Fruit fly (Drosophila melanogaster) whole organism, embryonic: ENCODE results near the gene Acn.

Experiments used
- ATbp ChIP-seq: fragments of 200-800 bp; sonication (Bioruptor generic); optimal IDR thresholded peaks from 2 replicates; lab custom pipeline; 2017; ENCODE audit warnings: missing biosample characterization, mild to moderate bottlenecking, missing genetic modification characterization, missing genetic modification reagents
- BtbVII ChIP-seq: fragments of 200-800 bp; sonication (Bioruptor generic); optimal IDR thresholded peaks from 3 replicates; lab custom pipeline; 2017; ENCODE audit warnings: missing biosample characterization, mild to moderate bottlenecking, missing genetic modification characterization
- CG10147 ChIP-seq: fragments of 200-800 bp; sonication (Bioruptor generic); optimal IDR thresholded peaks from 2 replicates; lab custom pipeline; 2019; ENCODE audit warnings: missing biosample characterization, mild to moderate bottlenecking, missing genetic modification characterization, moderate library complexity
- CG10979 ChIP-seq: fragments of 200-800 bp; sonication (Bioruptor generic); optimal IDR thresholded peaks from 2 replicates; lab custom pipeline; 2018; ENCODE audit warnings: missing biosample characterization, mild to moderate bottlenecking, missing genetic modification characterization, moderate library complexity
- CG11247 ChIP-seq: fragments of 200-800 bp; sonication (Bioruptor generic); IDR thresholded peaks from 2 replicates; pipeline ENCODE4 v1.3.6; 2022; ENCODE audit warnings: missing biosample characterization, missing genetic modification characterization
- CG11504 ChIP-seq: fragments of 200-800 bp; sonication (Bioruptor generic); optimal IDR thresholded peaks from 3 replicates; lab custom pipeline; 2019; ENCODE audit warnings: missing biosample characterization, mild to moderate bottlenecking, missing genetic modification characterization, moderate library complexity
- CG13424 ChIP-seq: fragments of 200-800 bp; sonication (Bioruptor generic); optimal IDR thresholded peaks from 2 replicates; lab custom pipeline; 2019; ENCODE audit warnings: missing biosample characterization, mild to moderate bottlenecking, missing genetic modification characterization, moderate library complexity
- CG14710 ChIP-seq: fragments of 200-800 bp; sonication (Bioruptor generic); optimal IDR thresholded peaks from 3 replicates; lab custom pipeline; 2019; ENCODE audit warnings: missing biosample characterization, mild to moderate bottlenecking, missing genetic modification characterization, moderate library complexity
- CG15011 ChIP-seq: fragments of 200-800 bp; sonication (Bioruptor generic); optimal IDR thresholded peaks from 3 replicates; lab custom pipeline; 2018; ENCODE audit warnings: missing biosample characterization, mild to moderate bottlenecking, missing genetic modification characterization
- CG15269 ChIP-seq: fragments of 200-800 bp; sonication (Bioruptor generic); optimal IDR thresholded peaks from 2 replicates; lab custom pipeline; 2018; ENCODE audit warnings: missing biosample characterization, mild to moderate bottlenecking, missing genetic modification characterization, moderate library complexity
- CG15479 ChIP-seq: fragments of 200-800 bp; sonication (Bioruptor generic); optimal IDR thresholded peaks from 3 replicates; lab custom pipeline; 2019; ENCODE audit warnings: missing biosample characterization, mild to moderate bottlenecking, missing genetic modification characterization, moderate library complexity
- CG17829 ChIP-seq: fragments of 200-800 bp; optimal IDR thresholded peaks from 2 replicates; lab custom pipeline; 2019; ENCODE audit warnings: missing biosample characterization, mild to moderate bottlenecking, missing genetic modification characterization, moderate library complexity
- CG18262 ChIP-seq: fragments of 200-800 bp; optimal IDR thresholded peaks from 3 replicates; lab custom pipeline; 2019; ENCODE audit warnings: missing biosample characterization, mild to moderate bottlenecking, missing genetic modification characterization, moderate library complexity
- CG18476 ChIP-seq: fragments of 200-800 bp; sonication (Bioruptor generic); optimal IDR thresholded peaks from 2 replicates; lab custom pipeline; 2016; ENCODE audit warnings: missing biosample characterization, mild to moderate bottlenecking, missing genetic modification characterization
- CG2120 ChIP-seq: fragments of 200-800 bp; sonication (Bioruptor generic); optimal IDR thresholded peaks from 3 replicates; lab custom pipeline; 2016; ENCODE audit warnings: missing biosample characterization, missing genetic modification characterization
- CG2678 ChIP-seq: fragments of 200-800 bp; sonication (Bioruptor generic); optimal IDR thresholded peaks from 3 replicates; lab custom pipeline; 2019; ENCODE audit warnings: missing biosample characterization, mild to moderate bottlenecking, missing genetic modification characterization, moderate library complexity
- CG6175 ChIP-seq: fragments of 200-800 bp; sonication (Bioruptor generic); IDR thresholded peaks from 3 replicates; pipeline ENCODE4 v1.3.6; 2022; ENCODE audit warnings: missing biosample characterization, missing genetic modification characterization
- CG7556 ChIP-seq: fragments of 200-800 bp; sonication (Bioruptor generic); optimal IDR thresholded peaks from 2 replicates; lab custom pipeline; 2017; ENCODE audit warnings: missing biosample characterization, mild to moderate bottlenecking, missing genetic modification characterization
- CG7928 ChIP-seq: fragments of 200-800 bp; sonication (Bioruptor generic); optimal IDR thresholded peaks from 2 replicates; lab custom pipeline; 2017; ENCODE audit warnings: missing biosample characterization, mild to moderate bottlenecking, missing genetic modification characterization
- CG8290 ChIP-seq, 3 experiments: fragments of 200-800 bp; sonication (Bioruptor generic); optimal IDR thresholded peaks; 2 replicates each; lab custom pipeline; 2016 to 2019; ENCODE audit warnings: missing biosample characterization in 3 of 3, missing genetic modification characterization in 3 of 3, mild to moderate bottlenecking in 2 of 3, moderate library complexity in 1 of 3
- CG8388 ChIP-seq: fragments of 200-800 bp; sonication (Bioruptor generic); optimal IDR thresholded peaks from 2 replicates; lab custom pipeline; 2019; ENCODE audit warnings: missing biosample characterization, mild to moderate bottlenecking, missing genetic modification characterization, moderate library complexity
- CG8924 ChIP-seq: fragments of 200-800 bp; optimal IDR thresholded peaks from 3 replicates; lab custom pipeline; 2019; ENCODE audit warnings: missing biosample characterization, mild to moderate bottlenecking, missing genetic modification characterization, moderate library complexity
- CG9215 ChIP-seq: fragments of 200-800 bp; sonication (Bioruptor generic); IDR thresholded peaks from 2 replicates; pipeline ENCODE4 v1.3.6; 2022; ENCODE audit warnings: missing biosample characterization, missing genetic modification characterization
- CG9437 ChIP-seq: fragments of 200-800 bp; sonication (Bioruptor generic); optimal IDR thresholded peaks from 2 replicates; lab custom pipeline; 2018; ENCODE audit warnings: missing biosample characterization, mild to moderate bottlenecking, missing genetic modification characterization
- CG9727 ChIP-seq: fragments of 200-800 bp; sonication (Bioruptor generic); optimal IDR thresholded peaks from 3 replicates; lab custom pipeline; 2017; ENCODE audit warnings: missing biosample characterization, mild to moderate bottlenecking, missing genetic modification characterization
- Chrac-16 ChIP-seq: fragments of 200-800 bp; sonication (Bioruptor generic); optimal IDR thresholded peaks from 3 replicates; lab custom pipeline; 2016; ENCODE audit warnings: missing biosample characterization, missing genetic modification characterization
- Fer1 ChIP-seq: fragments of 200-800 bp; sonication (Bioruptor generic); optimal IDR thresholded peaks from 2 replicates; lab custom pipeline; 2017; ENCODE audit warnings: missing biosample characterization, mild to moderate bottlenecking, missing genetic modification characterization
- Fer3 ChIP-seq: fragments of 200-800 bp; sonication (Bioruptor generic); optimal IDR thresholded peaks from 2 replicates; lab custom pipeline; 2018; ENCODE audit warnings: missing biosample characterization, mild to moderate bottlenecking, missing genetic modification characterization, moderate library complexity
- HLH54F ChIP-seq: fragments of 200-800 bp; sonication (Bioruptor generic); optimal IDR thresholded peaks from 3 replicates; lab custom pipeline; 2016; ENCODE audit warnings: missing biosample characterization, missing genetic modification characterization
- Hand ChIP-seq: fragments of 200-800 bp; sonication (Bioruptor generic); optimal IDR thresholded peaks from 2 replicates; lab custom pipeline; 2017; ENCODE audit warnings: mild to moderate bottlenecking, missing biosample characterization, missing genetic modification reagents, missing genetic modification characterization
- Hsf ChIP-seq: fragments of 200-800 bp; sonication (Bioruptor generic); optimal IDR thresholded peaks from 3 replicates; lab custom pipeline; 2016; ENCODE audit warnings: missing biosample characterization, missing genetic modification characterization
- Meics ChIP-seq: fragments of 200-800 bp; sonication (Bioruptor generic); optimal IDR thresholded peaks from 2 replicates; lab custom pipeline; 2017; ENCODE audit warnings: missing biosample characterization, mild to moderate bottlenecking, missing genetic modification characterization
- NfI ChIP-seq: fragments of 200-800 bp; sonication (Bioruptor generic); optimal IDR thresholded peaks from 3 replicates; lab custom pipeline; 2018; ENCODE audit warnings: missing biosample characterization, mild to moderate bottlenecking, missing genetic modification characterization, moderate library complexity
- TFAM ChIP-seq: fragments of 200-800 bp; sonication (Bioruptor generic); optimal IDR thresholded peaks from 2 replicates; lab custom pipeline; 2017; ENCODE audit warnings: missing biosample characterization, missing genetic modification characterization, inconsistent platforms
- Xbp1 ChIP-seq: fragments of 200-800 bp; sonication (Bioruptor generic); optimal IDR thresholded peaks from 3 replicates; lab custom pipeline; 2016; ENCODE audit warnings: missing biosample characterization, mild to moderate bottlenecking, missing genetic modification characterization
- YL-1 ChIP-seq: fragments of 200-800 bp; sonication (Bioruptor generic); optimal IDR thresholded peaks from 3 replicates; lab custom pipeline; 2017; ENCODE audit warnings: missing biosample characterization, mild to moderate bottlenecking, missing genetic modification characterization
- bcd ChIP-seq: fragments of 200-800 bp; sonication (Bioruptor generic); optimal IDR thresholded peaks from 2 replicates; lab custom pipeline; 2017; ENCODE audit warnings: missing biosample characterization, mild to moderate bottlenecking, missing genetic modification characterization
- ewg ChIP-seq: fragments of 200-800 bp; sonication (Bioruptor generic); optimal IDR thresholded peaks from 3 replicates; lab custom pipeline; 2017; ENCODE audit warnings: mild to moderate bottlenecking, missing biosample characterization, missing genetic modification reagents, missing genetic modification characterization
- fd96Cb ChIP-seq: fragments of 200-800 bp; sonication (Bioruptor generic); optimal IDR thresholded peaks from 2 replicates; lab custom pipeline; 2018; ENCODE audit warnings: missing biosample characterization, mild to moderate bottlenecking, missing genetic modification characterization, moderate library complexity
- gce ChIP-seq: fragments of 200-800 bp; sonication (Bioruptor generic); IDR thresholded peaks from 3 replicates; pipeline ENCODE4 v1.3.6; 2022; ENCODE audit warnings: missing biosample characterization, missing genetic modification characterization
- hbn ChIP-seq: fragments of 200-800 bp; sonication (Bioruptor generic); IDR thresholded peaks from 2 replicates; pipeline ENCODE4 v1.3.6; 2022; ENCODE audit warnings: missing biosample characterization, missing genetic modification characterization; ENCODE audit not compliant: partially characterized antibody
- mam ChIP-seq: fragments of 200-800 bp; sonication (Bioruptor generic); optimal IDR thresholded peaks from 3 replicates; lab custom pipeline; 2016; ENCODE audit warnings: missing biosample characterization, missing genetic modification characterization
- odd ChIP-seq: fragments of 200-800 bp; sonication (Bioruptor generic); optimal IDR thresholded peaks from 2 replicates; lab custom pipeline; 2017; ENCODE audit warnings: missing biosample characterization, mild to moderate bottlenecking, missing genetic modification characterization
- onecut ChIP-seq: fragments of 200-800 bp; sonication (Bioruptor generic); IDR thresholded peaks from 2 replicates; pipeline ENCODE4 v1.3.6; 2022; ENCODE audit warnings: missing biosample characterization, missing genetic modification characterization
- org-1 ChIP-seq: fragments of 200-800 bp; sonication (Bioruptor generic); optimal IDR thresholded peaks from 2 replicates; lab custom pipeline; 2017; ENCODE audit warnings: missing biosample characterization, missing genetic modification characterization
- salm ChIP-seq: fragments of 200-800 bp; sonication (Bioruptor generic); optimal IDR thresholded peaks from 2 replicates; lab custom pipeline; 2018; ENCODE audit warnings: missing biosample characterization, mild to moderate bottlenecking, missing genetic modification characterization
- slbo ChIP-seq: fragments of 200-800 bp; sonication (Bioruptor generic); IDR thresholded peaks from 2 replicates; pipeline ENCODE4 v1.3.6; 2022; ENCODE audit warnings: missing biosample characterization, missing genetic modification characterization
- slou ChIP-seq: fragments of 200-800 bp; sonication (Bioruptor generic); optimal IDR thresholded peaks from 3 replicates; lab custom pipeline; 2016; ENCODE audit warnings: missing biosample characterization, missing genetic modification characterization
- sug ChIP-seq: fragments of 200-800 bp; optimal IDR thresholded peaks from 2 replicates; lab custom pipeline; 2019; ENCODE audit warnings: missing biosample characterization, mild to moderate bottlenecking, missing genetic modification characterization, moderate library complexity
- tx ChIP-seq: fragments of 200-800 bp; sonication (Bioruptor generic); optimal IDR thresholded peaks from 2 replicates; lab custom pipeline; 2016; ENCODE audit warnings: missing biosample characterization, missing genetic modification characterization

Acn gene

dm6 chr2L:19019160-19019592 is 26.0 kb upstream of the Acn start:
- TF ChIP-seq CG15479 (GFP tag; lab: Kevin White, UChicago) (no peak), slbo (GFP tag; lab: Robert Waterston, UW) (peak; percentile 31; the same call in 1 of the 2 replicates), Fer3 (tag; lab: Kevin White, UChicago) (no peak), sug (tag; lab: Kevin White, UChicago) (peak; percentile 29), CG14710 (tag; lab: Kevin White, UChicago) (peak; percentile 35), onecut (no peak), CG8388 (GFP tag; lab: Kevin White, UChicago) (no peak), ewg (GFP tag; lab: Kevin White, UChicago) (no peak), Xbp1 (peak; percentile 9), CG2678 (tag; lab: Kevin White, UChicago) (peak; percentile 71), CG9727 (peak; percentile 50), CG11504 (tag; lab: Kevin White, UChicago) (peak; percentile 65), bcd (GFP tag; lab: Kevin White, UChicago) (peak; percentile 15), mam (GFP tag; lab: Kevin White, UChicago) (peak; percentile 44), CG7556 (GFP tag; lab: Kevin White, UChicago) (peak; percentile 81), CG17829 (tag; lab: Kevin White, UChicago) (peak; percentile 4), CG9215 (peak; percentile 33; the same call in 1 of the 2 replicates), CG6175 (GFP tag; lab: Robert Waterston, UW) (no peak), CG2120 (GFP tag; lab: Kevin White, UChicago) (peak; percentile 66), CG18476 (GFP tag; lab: Kevin White, UChicago) (peak; percentile 6), CG15269 (tag; lab: Kevin White, UChicago) (peak; percentile 44), Meics (GFP tag; lab: Kevin White, UChicago) (peak; percentile 73), slou (peak; percentile 2), YL-1 (no peak), CG10979 (tag; lab: Kevin White, UChicago) (peak; percentile 22), CG18262 (peak; percentile 52), ATbp (no peak), Fer1 (GFP tag; lab: Kevin White, UChicago) (peak; percentile 24), odd (GFP tag; lab: Kevin White, UChicago) (peak; percentile 43), CG7928 (GFP tag; lab: Kevin White, UChicago) (no peak), fd96Cb (tag; lab: Kevin White, UChicago) (peak; percentile 15), org-1 (GFP tag; lab: Kevin White, UChicago) (peak; percentile 8), HLH54F (peak; percentile 28), CG13424 (tag; lab: Kevin White, UChicago) (peak; percentile 43), NfI (GFP tag; lab: Kevin White, UChicago) (no peak), CG8290 (GFP tag; optimal IDR thresholded peaks at IDR 0.05; lab: Kevin White, UChicago) (no peak), CG8290 (tag; optimal IDR thresholded peaks at IDR 0.05; lab: Kevin White, UChicago) (no peak), CG11247 (GFP tag; lab: Robert Waterston, UW) (no peak), CG9437 (GFP tag; lab: Kevin White, UChicago) (peak; percentile 47), CG8924 (peak; percentile 28), Hsf (GFP tag; lab: Kevin White, UChicago) (peak; percentile 23), gce (no peak), BtbVII (GFP tag; lab: Kevin White, UChicago) (peak; percentile 18), Hand (GFP tag; lab: Kevin White, UChicago) (peak; percentile 39), CG10147 (GFP tag; lab: Kevin White, UChicago) (peak; percentile 41), CG15011 (peak; percentile 10), salm (no peak), tx (GFP tag; lab: Kevin White, UChicago) (no peak), Chrac-16 (GFP tag; lab: Kevin White, UChicago) (no peak), hbn (GFP tag; lab: Robert Waterston, UW) (no peak), TFAM (GFP tag; lab: Kevin White, UChicago) (no peak)
